Fruit fly (Drosophila melanogaster): Measurements from ENCODE around the gene Cyp4s3.

The Cyp4s3 gene

dm6 chrX:15120116-15120515 lies 3.8 kb upstream of the Cyp4s3 start (continued):
- TF ChIP-seq CG17328 (GFP tag; IDR thresholded peaks at IDR 0.05), result no peak
- no peak for TF ChIP-seq gce (GFP tag; IDR thresholded peaks at IDR 0.05)
- TF ChIP-seq CG1647 (GFP tag; optimal IDR thresholded peaks at IDR 0.05), result no peak
- TF ChIP-seq zf30C (GFP tag; optimal IDR thresholded peaks at IDR 0.05), result no peak
- TF ChIP-seq emc (GFP tag; optimal IDR thresholded peaks at IDR 0.05), result no peak
- peak; percentile 72 for TF ChIP-seq CG12769 (tag; optimal IDR thresholded peaks at IDR 0.05)
- no peak for TF ChIP-seq CG32767 (GFP tag; IDR thresholded peaks at IDR 0.05)
- no peak for TF ChIP-seq ATbp (GFP tag; optimal IDR thresholded peaks at IDR 0.05)
- TF ChIP-seq zen2 (GFP tag; IDR thresholded peaks at IDR 0.05; ENCODE audit: partially characterized antibody), result no peak
- TF ChIP-seq CG14014 (GFP tag; IDR thresholded peaks at IDR 0.05), result peak; percentile 53
- no peak for TF ChIP-seq CG8089 (GFP tag; optimal IDR thresholded peaks at IDR 0.05)
- no peak for TF ChIP-seq dimm (GFP tag; IDR thresholded peaks at IDR 0.05)
- TF ChIP-seq CG10147 (GFP tag; optimal IDR thresholded peaks at IDR 0.05), result peak; percentile 71
- peak; percentile 34 for TF ChIP-seq HHEX (GFP tag; optimal IDR thresholded peaks at IDR 0.05)
- no peak for TF ChIP-seq Stat92E (GFP tag; optimal IDR thresholded peaks at IDR 0.05)
- 0 out of 2 replicates have a peak, but pooled peaks have one; percentile 25 for TF ChIP-seq Xrp1 (GFP tag; IDR thresholded peaks at IDR 0.05)
- no peak for TF ChIP-seq tin (GFP tag; optimal IDR thresholded peaks at IDR 0.05)
- TF ChIP-seq MESR4 (GFP tag; optimal IDR thresholded peaks at IDR 0.05), result no peak
- no peak for TF ChIP-seq crp (GFP tag; optimal IDR thresholded peaks at IDR 0.05)
- no peak for TF ChIP-seq CG16779 (GFP tag; IDR thresholded peaks at IDR 0.05)
- no peak for TF ChIP-seq CG34224 (GFP tag; IDR thresholded peaks at IDR 0.05; ENCODE audit: partially characterized antibody)
- TF ChIP-seq CG34422 (GFP tag; IDR thresholded peaks at IDR 0.05), result no peak
- no peak for TF ChIP-seq CG6854 (GFP tag; optimal IDR thresholded peaks at IDR 0.05)
- TF ChIP-seq Sox100B (GFP tag; optimal IDR thresholded peaks at IDR 0.05), result peak; percentile 28
- TF ChIP-seq CG6791 (GFP tag; IDR thresholded peaks at IDR 0.05; ENCODE audit: partially characterized antibody), result no peak
- no peak for TF ChIP-seq vfl (GFP tag; optimal IDR thresholded peaks at IDR 0.05)
- no peak for TF ChIP-seq CG10543 (GFP tag; optimal IDR thresholded peaks at IDR 0.05)
- 0 out of 3 replicates have a peak, but pooled peaks have one; percentile 25 for TF ChIP-seq B-H1 (GFP tag; IDR thresholded peaks at IDR 0.05)
- TF ChIP-seq h (optimal IDR thresholded peaks at IDR 0.05), result no peak
- no peak for TF ChIP-seq Six4 (GFP tag; optimal IDR thresholded peaks at IDR 0.05)
- TF ChIP-seq CG16813 (GFP tag; IDR thresholded peaks at IDR 0.05; ENCODE audit: partially characterized antibody), result no peak
- no peak for TF ChIP-seq CG16863 (GFP tag; optimal IDR thresholded peaks at IDR 0.05)
- 0 out of 2 replicates have a peak, but pooled peaks have one; percentile 26 for TF ChIP-seq Adf1 (GFP tag; IDR thresholded peaks at IDR 0.05)
- peak; percentile 61 for TF ChIP-seq lmd (GFP tag; IDR thresholded peaks at IDR 0.05)
- no peak for TF ChIP-seq Eip74EF (GFP tag; optimal IDR thresholded peaks at IDR 0.05)
- TF ChIP-seq Oli (tag; optimal IDR thresholded peaks at IDR 0.05), result peak; percentile 50
- no peak for TF ChIP-seq CG5245 (GFP tag; optimal IDR thresholded peaks at IDR 0.05)
- no peak for TF ChIP-seq CG18764 (GFP tag; optimal IDR thresholded peaks at IDR 0.05)
- TF ChIP-seq CG11093 (GFP tag; IDR thresholded peaks at IDR 0.05), result 0 out of 3 replicates have a peak, but pooled peaks have one; percentile 20
- TF ChIP-seq peb (GFP tag; IDR thresholded peaks at IDR 0.05), result no peak
- TF ChIP-seq phol (tag; optimal IDR thresholded peaks at IDR 0.05), result no peak
- TF ChIP-seq NFAT (GFP tag; IDR thresholded peaks at IDR 0.05), result peak; percentile 10; the same call in 1 of the 2 replicates
- TF ChIP-seq klu (GFP tag; IDR thresholded peaks at IDR 0.05), result no peak
- TF ChIP-seq NfI (GFP tag; optimal IDR thresholded peaks at IDR 0.05), result peak; percentile 14
- TF ChIP-seq CG1233 (GFP tag; optimal IDR thresholded peaks at IDR 0.05), result peak; percentile 11
- peak; percentile 73 for TF ChIP-seq dysf (GFP tag; IDR thresholded peaks at IDR 0.05)
- no peak for TF ChIP-seq CTCF (GFP tag; optimal IDR thresholded peaks at IDR 0.05)
- no peak for TF ChIP-seq psq (GFP tag; optimal IDR thresholded peaks at IDR 0.05)
- no peak for TF ChIP-seq toy (GFP tag; IDR thresholded peaks at IDR 0.05)
- peak; percentile 54 for TF ChIP-seq Dip3 (GFP tag; optimal IDR thresholded peaks at IDR 0.05)
- TF ChIP-seq btn (GFP tag; optimal IDR thresholded peaks at IDR 0.05), result no peak
- no peak for TF ChIP-seq Gsc (GFP tag; IDR thresholded peaks at IDR 0.05)

Measured in whole organism, embryonic.